Worm (Caenorhabditis elegans) whole organism, L3 larva: ENCODE results near the gene C06A1.3.

Experiments used
- R02D3.7 ChIP-seq: fragments of 150-350 bp; optimal IDR thresholded peaks from 2 replicates; lab custom pipeline; 2014; ENCODE audit warnings: missing biosample characterization, missing genetic modification characterization
- ZK546.5 ChIP-seq: sonication (generic microtip); optimal IDR thresholded peaks from 2 replicates; lab custom pipeline; 2017; ENCODE audit warnings: missing biosample characterization, missing genetic modification characterization
- aly-2 ChIP-seq: fragments of 150-350 bp; optimal IDR thresholded peaks from 2 replicates; lab custom pipeline; 2014; ENCODE audit warnings: missing biosample characterization, missing genetic modification characterization
- ama-1 ChIP-seq: fragments of 150-350 bp; optimal IDR thresholded peaks from 2 replicates; lab custom pipeline; 2018
- ceh-16 ChIP-seq: sonication (generic microtip); optimal IDR thresholded peaks from 2 replicates; lab custom pipeline; 2017; ENCODE audit warnings: missing biosample characterization, missing genetic modification characterization
- ceh-28 ChIP-seq: fragments of 150-350 bp; optimal IDR thresholded peaks from 2 replicates; lab custom pipeline; 2014; ENCODE audit warnings: missing biosample characterization, missing genetic modification reagents, missing genetic modification characterization
- ceh-82 ChIP-seq: fragments of 150-350 bp; optimal IDR thresholded peaks from 2 replicates; lab custom pipeline; 2014; ENCODE audit warnings: missing biosample characterization, missing genetic modification characterization
- ceh-9 ChIP-seq: sonication (generic microtip); optimal IDR thresholded peaks from 2 replicates; lab custom pipeline; 2018; ENCODE audit warnings: missing biosample characterization, missing genetic modification characterization
- daf-12 ChIP-seq: fragments of 150-350 bp; optimal IDR thresholded peaks from 2 replicates; lab custom pipeline; 2014; ENCODE audit warnings: missing biosample characterization, missing genetic modification reagents, missing genetic modification characterization
- egl-27 ChIP-seq: sonication (generic microtip); optimal IDR thresholded peaks from 4 replicates; lab custom pipeline; 2017; ENCODE audit warnings: missing biosample characterization, missing genetic modification reagents, missing genetic modification characterization
- egl-5 ChIP-seq: fragments of 150-350 bp; optimal IDR thresholded peaks from 2 replicates; lab custom pipeline; 2017; ENCODE audit warnings: missing biosample characterization, missing genetic modification reagents, missing genetic modification characterization, inconsistent platforms
- elt-1 ChIP-seq: fragments of 150-350 bp; optimal IDR thresholded peaks from 2 replicates; lab custom pipeline; 2014; ENCODE audit warnings: missing biosample characterization, missing genetic modification characterization
- elt-2 ChIP-seq: sonication (generic microtip); optimal IDR thresholded peaks from 2 replicates; lab custom pipeline; 2016; ENCODE audit warnings: missing genetic modification reagents, mild to moderate bottlenecking, missing genetic modification characterization, missing compliant biosample characterization
- elt-3 ChIP-seq, 3 experiments: fragments of 150-350 bp in 1 of 3; sonication (generic microtip) in 2 of 3; optimal IDR thresholded peaks; 2 replicates in 2 of 3; 4 replicates in 1 of 3; lab custom pipeline; 2014 to 2017; ENCODE audit warnings: missing biosample characterization in 3 of 3, missing genetic modification characterization in 3 of 3
- fkh-10 ChIP-seq: sonication (generic microtip); optimal IDR thresholded peaks from 2 replicates; lab custom pipeline; 2017; ENCODE audit warnings: missing biosample characterization, missing genetic modification reagents, missing genetic modification characterization
- fkh-2 ChIP-seq: fragments of 150-350 bp; optimal IDR thresholded peaks from 2 replicates; lab custom pipeline; 2014; ENCODE audit warnings: missing biosample characterization, missing genetic modification reagents, missing genetic modification characterization
- fos-1 ChIP-seq: fragments of 150-350 bp; optimal IDR thresholded peaks from 2 replicates; lab custom pipeline; 2014; ENCODE audit warnings: missing biosample characterization, missing genetic modification characterization
- hmg-11 ChIP-seq: sonication (generic microtip); optimal IDR thresholded peaks from 2 replicates; lab custom pipeline; 2016; ENCODE audit warnings: missing genetic modification characterization, missing compliant biosample characterization
- jun-1 ChIP-seq: fragments of 150-350 bp; optimal IDR thresholded peaks from 2 replicates; lab custom pipeline; 2014; ENCODE audit warnings: missing biosample characterization, missing genetic modification reagents, missing genetic modification characterization
- lin-15B ChIP-seq: fragments of 150-350 bp; optimal IDR thresholded peaks from 2 replicates; lab custom pipeline; 2014; ENCODE audit warnings: missing biosample characterization, missing genetic modification characterization
- lin-39 ChIP-seq: fragments of 150-350 bp; optimal IDR thresholded peaks from 2 replicates; lab custom pipeline; 2018; ENCODE audit warnings: missing biosample characterization, missing genetic modification reagents, missing genetic modification characterization
- lsy-12 ChIP-seq: sonication (generic microtip); optimal IDR thresholded peaks from 2 replicates; lab custom pipeline; 2016; ENCODE audit warnings: mild to moderate bottlenecking, missing genetic modification characterization, missing compliant biosample characterization
- mdl-1 ChIP-seq: fragments of 150-350 bp; optimal IDR thresholded peaks from 2 replicates; lab custom pipeline; 2014; ENCODE audit warnings: missing biosample characterization, missing genetic modification characterization
- nfya-1 ChIP-seq: sonication (generic microtip); optimal IDR thresholded peaks from 2 replicates; lab custom pipeline; 2017; ENCODE audit warnings: missing genetic modification characterization, mild to moderate bottlenecking, missing compliant biosample characterization, antibody characterized with exemption, moderate library complexity; ENCODE audit not compliant: insufficient read depth
- nhr-11 ChIP-seq: fragments of 150-350 bp; optimal IDR thresholded peaks from 2 replicates; lab custom pipeline; 2014; ENCODE audit warnings: missing biosample characterization, missing genetic modification characterization
- nhr-12 ChIP-seq: fragments of 150-350 bp; optimal IDR thresholded peaks from 2 replicates; lab custom pipeline; 2014; ENCODE audit warnings: missing biosample characterization, missing genetic modification characterization
- nhr-23 ChIP-seq: fragments of 150-350 bp; optimal IDR thresholded peaks from 2 replicates; lab custom pipeline; 2014; ENCODE audit warnings: missing biosample characterization, missing genetic modification reagents, missing genetic modification characterization
- nhr-237 ChIP-seq: fragments of 150-350 bp; optimal IDR thresholded peaks from 2 replicates; lab custom pipeline; 2014; ENCODE audit warnings: missing biosample characterization, missing genetic modification characterization
- nhr-25 ChIP-seq: sonication (generic microtip); optimal IDR thresholded peaks from 2 replicates; lab custom pipeline; 2017; ENCODE audit warnings: missing biosample characterization, missing genetic modification characterization
- nhr-28 ChIP-seq: fragments of 150-350 bp; optimal IDR thresholded peaks from 2 replicates; lab custom pipeline; 2014; ENCODE audit warnings: missing biosample characterization, missing genetic modification characterization
- nhr-43 ChIP-seq: sonication (generic microtip); optimal IDR thresholded peaks from 2 replicates; lab custom pipeline; 2016; ENCODE audit warnings: mild to moderate bottlenecking, missing genetic modification characterization, missing compliant biosample characterization; ENCODE audit not compliant: poor library complexity, severe bottlenecking
- nhr-67 ChIP-seq: fragments of 150-350 bp; optimal IDR thresholded peaks from 2 replicates; lab custom pipeline; 2014; ENCODE audit warnings: missing biosample characterization, missing genetic modification characterization
- nhr-76 ChIP-seq: fragments of 150-350 bp; sonication (generic microtip); optimal IDR thresholded peaks from 5 replicates; lab custom pipeline; 2014; ENCODE audit warnings: missing biosample characterization, missing genetic modification characterization
- nhr-77 ChIP-seq: fragments of 150-350 bp; optimal IDR thresholded peaks from 2 replicates; lab custom pipeline; 2014; ENCODE audit warnings: missing biosample characterization, missing genetic modification characterization
- pha-4 ChIP-seq: fragments of 150-350 bp; optimal IDR thresholded peaks from 2 replicates; lab custom pipeline; 2014; ENCODE audit warnings: missing biosample characterization, missing genetic modification reagents, missing genetic modification characterization
- pqm-1 ChIP-seq: fragments of 150-350 bp; optimal IDR thresholded peaks from 2 replicates; lab custom pipeline; 2017; ENCODE audit warnings: missing biosample characterization, missing genetic modification characterization, inconsistent platforms
- sea-2 ChIP-seq: fragments of 150-350 bp; sonication (generic microtip); optimal IDR thresholded peaks from 4 replicates; lab custom pipeline; 2014; ENCODE audit warnings: missing biosample characterization, missing genetic modification reagents, missing genetic modification characterization
- skn-1 ChIP-seq: fragments of 150-350 bp; optimal IDR thresholded peaks from 2 replicates; lab custom pipeline; 2014; ENCODE audit warnings: missing biosample characterization, missing genetic modification characterization
- snpc-4 ChIP-seq: fragments of 150-350 bp; optimal IDR thresholded peaks from 2 replicates; lab custom pipeline; 2014; ENCODE audit warnings: missing biosample characterization, missing genetic modification characterization
- tbx-2 ChIP-seq: sonication (generic microtip); optimal IDR thresholded peaks from 2 replicates; lab custom pipeline; 2016; ENCODE audit warnings: mild to moderate bottlenecking, missing genetic modification characterization, missing compliant biosample characterization
- unc-39 ChIP-seq: sonication (generic microtip); optimal IDR thresholded peaks from 4 replicates; lab custom pipeline; 2017; ENCODE audit warnings: missing biosample characterization, missing genetic modification characterization
- unc-62 ChIP-seq: fragments of 150-350 bp; sonication (generic microtip); optimal IDR thresholded peaks from 4 replicates; lab custom pipeline; 2014; ENCODE audit warnings: missing biosample characterization, missing genetic modification reagents, missing genetic modification characterization
- zag-1 ChIP-seq: fragments of 150-350 bp; optimal IDR thresholded peaks from 2 replicates; lab custom pipeline; 2014; ENCODE audit warnings: missing biosample characterization, missing genetic modification characterization
- ztf-11 ChIP-seq: fragments of 150-350 bp; optimal IDR thresholded peaks from 2 replicates; lab custom pipeline; 2014; ENCODE audit warnings: missing biosample characterization, missing genetic modification characterization
- ztf-4 ChIP-seq: fragments of 150-350 bp; optimal IDR thresholded peaks from 2 replicates; lab custom pipeline; 2014; ENCODE audit warnings: missing biosample characterization, missing genetic modification characterization

The C06A1.3 gene

ce11 chrII:10558345-10558744 lies 13.7 kb upstream of the C06A1.3 start:
- TF ChIP-seq nhr-11 (peak; percentile 21), ama-1 (lab: Kevin White, UChicago) (peak; percentile 39), nfya-1 (tag; lab: Kevin White, UChicago) (no peak), lin-39 (tag; lab: Kevin White, UChicago) (peak; percentile 18), zag-1 (no peak), snpc-4 (no peak)

DNA sequence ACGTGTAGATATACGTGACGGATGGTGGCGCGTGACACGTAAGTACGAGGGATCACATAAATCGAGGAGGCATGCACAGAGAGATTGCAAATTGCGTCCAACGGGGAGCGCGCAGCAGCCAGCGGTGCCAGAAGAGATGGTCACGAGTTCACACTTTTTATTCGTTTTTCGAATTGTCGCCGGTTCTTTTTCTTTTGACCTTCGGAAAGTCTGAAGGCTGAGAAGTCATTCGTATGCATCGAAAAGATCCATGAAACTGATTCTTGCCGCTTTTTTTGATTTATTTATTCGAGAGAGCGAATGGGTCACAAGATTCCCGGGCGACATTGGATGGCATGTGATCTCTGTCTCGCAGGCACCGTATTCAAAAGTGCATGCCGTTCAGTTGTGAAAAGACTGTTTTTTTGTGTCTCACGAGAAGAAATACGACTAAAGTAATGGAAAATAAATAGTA lies 13.1 kb upstream of the C06A1.3 start:
- peak; percentile 67 for TF ChIP-seq lin-15B (tag; lab: Kevin White, UChicago)
- TF ChIP-seq nhr-12: no peak
- TF ChIP-seq skn-1 (tag; lab: Kevin White, UChicago): no peak
- no peak for TF ChIP-seq fkh-2 (tag; lab: Kevin White, UChicago)
- TF ChIP-seq nfya-1 (tag; lab: Kevin White, UChicago): peak; percentile 69
- TF ChIP-seq unc-39 (tag; lab: Kevin White, UChicago): no peak
- TF ChIP-seq elt-1: peak; percentile 70
- no peak for TF ChIP-seq nhr-23 (tag; lab: Kevin White, UChicago)
- no peak for TF ChIP-seq unc-62
- peak; percentile 57 for TF ChIP-seq lsy-12 (tag; lab: Kevin White, UChicago)
- TF ChIP-seq elt-3 (tag; optimal IDR thresholded peaks at IDR 0.05; lab: Kevin White, UChicago): no peak
- peak; percentile 24 for TF ChIP-seq jun-1 (tag; lab: Kevin White, UChicago)
- TF ChIP-seq nhr-43 (tag; lab: Kevin White, UChicago): peak; percentile 70
- no peak for TF ChIP-seq ztf-11 (tag; lab: Kevin White, UChicago)
- TF ChIP-seq nhr-25: peak; percentile 82
- TF ChIP-seq mdl-1 (tag; lab: Kevin White, UChicago): peak; percentile 39
- TF ChIP-seq nhr-67 (tag; lab: Kevin White, UChicago): no peak
- TF ChIP-seq hmg-11: no peak
- no peak for TF ChIP-seq ceh-82
- no peak for TF ChIP-seq nhr-237 (tag; lab: Kevin White, UChicago)
- TF ChIP-seq egl-5 (tag; lab: Kevin White, UChicago): peak; percentile 68
- TF ChIP-seq lin-39 (tag; lab: Kevin White, UChicago): peak; percentile 66
- TF ChIP-seq ama-1 (lab: Kevin White, UChicago): peak; percentile 55
- no peak for TF ChIP-seq elt-2 (tag; lab: Kevin White, UChicago)
- TF ChIP-seq pqm-1 (tag; lab: Kevin White, UChicago): no peak

DNA sequence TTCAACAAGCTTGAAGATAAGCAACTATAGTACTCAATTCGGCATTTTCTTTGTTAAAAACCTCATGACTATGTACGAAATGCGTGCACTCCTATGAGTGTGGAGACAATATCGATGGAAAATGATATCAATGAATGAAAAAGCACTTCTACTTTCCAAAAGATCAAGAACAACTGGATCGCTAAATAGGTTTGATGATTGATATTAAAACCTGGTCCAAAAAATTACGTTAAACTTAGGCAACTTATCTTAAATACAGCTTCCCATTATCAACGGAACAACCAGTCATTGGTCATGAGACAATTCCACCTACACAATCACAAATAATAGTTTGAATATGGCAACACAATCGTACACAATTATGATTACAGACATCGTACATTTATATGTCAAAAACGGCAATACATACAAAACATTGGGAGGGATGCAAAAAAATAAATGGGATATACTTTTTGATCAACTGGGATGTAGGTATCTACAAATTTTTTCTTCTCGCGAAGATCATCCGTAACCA lies 12.3 kb upstream of the C06A1.3 start:
- TF ChIP-seq nhr-77 (tag; lab: Kevin White, UChicago): no peak
- TF ChIP-seq nhr-43 (tag; lab: Kevin White, UChicago): peak; percentile 40
- TF ChIP-seq egl-5 (tag; lab: Kevin White, UChicago): no peak
- TF ChIP-seq nhr-76 (tag; lab: Kevin White, UChicago): no peak
- peak; percentile 71 for TF ChIP-seq elt-2 (tag; lab: Kevin White, UChicago)
- TF ChIP-seq skn-1 (tag; lab: Kevin White, UChicago): no peak
- TF ChIP-seq ama-1 (lab: Kevin White, UChicago): peak; percentile 68
- no peak for TF ChIP-seq ceh-9 (tag; lab: Kevin White, UChicago)
- no peak for TF ChIP-seq lin-39 (tag; lab: Kevin White, UChicago)
- TF ChIP-seq snpc-4: no peak
- TF ChIP-seq nhr-237 (tag; lab: Kevin White, UChicago): no peak
- no peak for TF ChIP-seq fos-1 (tag; lab: Kevin White, UChicago)
- no peak for TF ChIP-seq nhr-67 (tag; lab: Kevin White, UChicago)
- TF ChIP-seq hmg-11: no peak
- no peak for TF ChIP-seq nhr-11
- no peak for TF ChIP-seq sea-2 (GFP tag; lab: Kevin White, UChicago)
- TF ChIP-seq nhr-12: no peak
- no peak for TF ChIP-seq ceh-82
- no peak for TF ChIP-seq nfya-1 (tag; lab: Kevin White, UChicago)
- TF ChIP-seq elt-3 (tag; optimal IDR thresholded peaks at IDR 0.05; lab: Kevin White, UChicago): no peak
- TF ChIP-seq R02D3.7 (tag; lab: Kevin White, UChicago): no peak
- TF ChIP-seq ztf-4 (tag; lab: Kevin White, UChicago): no peak
- no peak for TF ChIP-seq jun-1 (tag; lab: Kevin White, UChicago)
- no peak for TF ChIP-seq unc-39 (tag; lab: Kevin White, UChicago)
- TF ChIP-seq zag-1: no peak
- TF ChIP-seq nhr-23 (tag; lab: Kevin White, UChicago): peak; percentile 14
- TF ChIP-seq nhr-28 (tag; lab: Kevin White, UChicago): no peak
- TF ChIP-seq pqm-1 (tag; lab: Kevin White, UChicago): peak; percentile 65
- TF ChIP-seq tbx-2 (tag; lab: Kevin White, UChicago): no peak
- TF ChIP-seq egl-27 (tag; lab: Kevin White, UChicago): no peak
- no peak for TF ChIP-seq ceh-28
- TF ChIP-seq fkh-2 (tag; lab: Kevin White, UChicago): no peak
- peak; percentile 0 for TF ChIP-seq elt-1
- TF ChIP-seq aly-2 (tag; lab: Kevin White, UChicago): no peak
- no peak for TF ChIP-seq fkh-10 (GFP tag; lab: Kevin White, UChicago)
- TF ChIP-seq pha-4 (tag; lab: Kevin White, UChicago): peak; percentile 21
- no peak for TF ChIP-seq daf-12
- TF ChIP-seq lin-15B (tag; lab: Kevin White, UChicago): no peak
- TF ChIP-seq ZK546.5: no peak
- no peak for TF ChIP-seq mdl-1 (tag; lab: Kevin White, UChicago)
- no peak for TF ChIP-seq nhr-25
- no peak for TF ChIP-seq ceh-16 (tag; lab: Kevin White, UChicago)
